Fruit fly (Drosophila melanogaster): ENCODE results near the gene CG5282.
A peak's percentile ranks its signal among the peaks of the same experiment; 100 is the strongest.

CG5282 gene

dm6 chr3L:20402665-20403492 lies 23.0 kb downstream of the CG5282 start (continued):
- TF ChIP-seq ab (GFP tag; optimal IDR thresholded peaks at IDR 0.05) (no peak), CG1602 (GFP tag; optimal IDR thresholded peaks at IDR 0.05) (no peak), ash1 (GFP tag; optimal IDR thresholded peaks at IDR 0.05) (no peak), yki (optimal IDR thresholded peaks at IDR 0.05) (no peak), vnd (GFP tag; IDR thresholded peaks at IDR 0.05; ENCODE audit: partially characterized antibody) (no peak), gem (tag; optimal IDR thresholded peaks at IDR 0.05) (peak; percentile 64), kay (GFP tag; optimal IDR thresholded peaks at IDR 0.05) (no peak), Ets97D (GFP tag; optimal IDR thresholded peaks at IDR 0.05) (no peak), CG10209 (GFP tag; optimal IDR thresholded peaks at IDR 0.05) (peak; percentile 40), CG4424 (GFP tag; optimal IDR thresholded peaks at IDR 0.05) (peak; percentile 25), sr (GFP tag; IDR thresholded peaks at IDR 0.05) (no peak), gt (GFP tag; IDR thresholded peaks at IDR 0.05) (no peak), Lim3 (GFP tag; IDR thresholded peaks at IDR 0.05) (no peak), CG17802 (tag; optimal IDR thresholded peaks at IDR 0.05) (no peak), sna (GFP tag; IDR thresholded peaks at IDR 0.05; ENCODE audit: partially characterized antibody) (no peak), Mrtf (GFP tag; IDR thresholded peaks at IDR 0.05) (no peak), CG18764 (GFP tag; optimal IDR thresholded peaks at IDR 0.05) (no peak), dimm (GFP tag; IDR thresholded peaks at IDR 0.05) (no peak), CG30431 (GFP tag; optimal IDR thresholded peaks at IDR 0.05) (peak; percentile 30), unc-4 (GFP tag; IDR thresholded peaks at IDR 0.05; ENCODE audit: partially characterized antibody) (no peak), Atf6 (GFP tag; IDR thresholded peaks at IDR 0.05) (no peak), CG12219 (GFP tag; optimal IDR thresholded peaks at IDR 0.05) (no peak), Hmr (GFP tag; optimal IDR thresholded peaks at IDR 0.05) (no peak), klu (GFP tag; IDR thresholded peaks at IDR 0.05) (no peak), Dp (GFP tag; optimal IDR thresholded peaks at IDR 0.05) (no peak), NFAT (GFP tag; IDR thresholded peaks at IDR 0.05) (no peak), CG16813 (GFP tag; IDR thresholded peaks at IDR 0.05; ENCODE audit: partially characterized antibody) (no peak), CG3281 (GFP tag; optimal IDR thresholded peaks at IDR 0.05) (no peak), HHEX (GFP tag; optimal IDR thresholded peaks at IDR 0.05) (no peak), jumu (GFP tag; optimal IDR thresholded peaks at IDR 0.05) (peak; percentile 17), CG4282 (GFP tag; optimal IDR thresholded peaks at IDR 0.05) (no peak), peb (GFP tag; IDR thresholded peaks at IDR 0.05) (no peak), oc (tag; optimal IDR thresholded peaks at IDR 0.05) (no peak), ci (GFP tag; IDR thresholded peaks at IDR 0.05) (no peak), CG2120 (GFP tag; optimal IDR thresholded peaks at IDR 0.05) (no peak), grau (tag; optimal IDR thresholded peaks at IDR 0.05) (peak; percentile 54), vvl (GFP tag; IDR thresholded peaks at IDR 0.05) (no peak), CG10431 (GFP tag; optimal IDR thresholded peaks at IDR 0.05) (no peak), MBD-R2 (GFP tag; IDR thresholded peaks at IDR 0.05) (no peak), CG34422 (GFP tag; IDR thresholded peaks at IDR 0.05) (no peak), Hey (tag; optimal IDR thresholded peaks at IDR 0.05) (no peak), CG8290 (GFP tag; optimal IDR thresholded peaks at IDR 0.05) (peak; percentile 29), CG8290 (tag; optimal IDR thresholded peaks at IDR 0.05) (peak in 1 of 2 experiments; percentile 19), CG30020 (tag; optimal IDR thresholded peaks at IDR 0.05) (no peak), cas (GFP tag; IDR thresholded peaks at IDR 0.05) (no peak), Gsc (GFP tag; IDR thresholded peaks at IDR 0.05) (no peak), Neu2 (GFP tag; optimal IDR thresholded peaks at IDR 0.05; ENCODE audit: borderline replicate concordance) (peak; percentile 76), row (GFP tag; IDR thresholded peaks at IDR 0.05) (peak; percentile 54), CG10366 (GFP tag; IDR thresholded peaks at IDR 0.05) (no peak), CG18011 (GFP tag; optimal IDR thresholded peaks at IDR 0.05) (no peak), CG31388 (GFP tag; optimal IDR thresholded peaks at IDR 0.05) (no peak)

Data from whole organism, embryonic.